Worm (Caenorhabditis elegans) whole organism, young adult: Measurements from ENCODE around the gene tbc-3.

Experiments used
- B0336.3 ChIP-seq: fragments of 200-800 bp; sonication (Bioruptor generic); IDR thresholded peaks from 2 replicates; pipeline ENCODE4 v1.3.6; 2022; ENCODE audit warnings: missing genetic modification characterization, missing compliant biosample characterization
- ama-1 ChIP-seq, 3 experiments: fragments of 150-350 bp in 1 of 3; sonication (generic microtip) in 2 of 3; optimal IDR thresholded peaks; 2 replicates each; lab custom pipeline; 2014 to 2018; ENCODE audit warnings: missing biosample characterization in 2 of 3, missing genetic modification characterization in 2 of 3, missing genetic modification reagents in 2 of 3
- aptf-3 ChIP-seq: fragments of 200-800 bp; sonication (Bioruptor generic); IDR thresholded peaks from 2 replicates; pipeline ENCODE4 v1.3.6; 2022; ENCODE audit warnings: missing genetic modification characterization, missing compliant biosample characterization
- dpl-1 ChIP-seq: fragments of 150-350 bp; optimal IDR thresholded peaks from 2 replicates; lab custom pipeline; 2014; ENCODE audit warnings: missing biosample characterization, missing genetic modification reagents, missing genetic modification characterization
- madf-3 ChIP-seq: fragments of 200-800 bp; sonication (Bioruptor generic); IDR thresholded peaks from 2 replicates; pipeline ENCODE4 v1.3.6; 2022; ENCODE audit warnings: missing genetic modification reagents, missing genetic modification characterization, missing compliant biosample characterization
- nfya-1 ChIP-seq: sonication (generic microtip); optimal IDR thresholded peaks from 2 replicates; lab custom pipeline; 2017; ENCODE audit warnings: antibody characterized with exemption, missing compliant biosample characterization, missing genetic modification characterization, borderline replicate concordance; ENCODE audit not compliant: insufficient read depth
- nfyb-1 ChIP-seq: fragments of 200-800 bp; sonication (Bioruptor generic); IDR thresholded peaks from 2 replicates; pipeline ENCODE4 v1.3.6; 2022; ENCODE audit warnings: missing genetic modification reagents, missing genetic modification characterization, missing compliant biosample characterization
- snpc-1.1 ChIP-seq: sonication (generic microtip); optimal IDR thresholded peaks from 2 replicates; lab custom pipeline; 2017; ENCODE audit warnings: missing genetic modification characterization, mild to moderate bottlenecking, missing compliant biosample characterization, antibody characterized with exemption, moderate library complexity, missing genotype, missing genetic modification reagents; ENCODE audit not compliant: insufficient read depth
- tbx-9 ChIP-seq: sonication (generic microtip); optimal IDR thresholded peaks from 2 replicates; lab custom pipeline; 2016; ENCODE audit warnings: borderline replicate concordance, missing genetic modification characterization, inconsistent platforms, missing compliant biosample characterization
- unc-130 ChIP-seq: sonication (generic microtip); optimal IDR thresholded peaks from 2 replicates; lab custom pipeline; 2016; ENCODE audit warnings: missing genetic modification reagents, missing genetic modification characterization, missing compliant biosample characterization

ce11 chrIV:9916224-9916623 is 17.4 kb downstream of the tbc-3 start, which contains the start of gene bed-3:
- no peak for TF ChIP-seq aptf-3 (GFP tag; lab: Robert Waterston, UW)
- TF ChIP-seq B0336.3 (GFP tag; lab: Robert Waterston, UW) = no peak
- TF ChIP-seq madf-3 (GFP tag; lab: Robert Waterston, UW) = no peak
- TF ChIP-seq nfyb-1 (GFP tag; lab: Robert Waterston, UW) = no peak
- TF ChIP-seq tbx-9 (tag; lab: Kevin White, UChicago) = no peak
- TF ChIP-seq dpl-1 = no peak
- TF ChIP-seq nfya-1 (tag; lab: Kevin White, UChicago) = no peak
- TF ChIP-seq snpc-1.1 = no peak
- no peak for TF ChIP-seq ama-1 (optimal IDR thresholded peaks at IDR 0.05; lab: Kevin White, UChicago)
- no peak for TF ChIP-seq ama-1 (GFP tag; optimal IDR thresholded peaks at IDR 0.05; lab: Kevin White, UChicago)
- no peak for TF ChIP-seq unc-130 (GFP tag; lab: Kevin White, UChicago)
